Fruit fly (Drosophila melanogaster): Measurements from ENCODE around the gene Lgr4.

Gene Lgr4

dm6 chrX:13112238-13112829 is 76.6 kb downstream of the Lgr4 start, which contains the start of gene Chpf (continued):
- TF ChIP-seq CG8924 (tag; optimal IDR thresholded peaks at IDR 0.05): no peak
- TF ChIP-seq CG17186 (GFP tag; optimal IDR thresholded peaks at IDR 0.05): peak; percentile 7
- no peak for TF ChIP-seq nom (GFP tag; optimal IDR thresholded peaks at IDR 0.05)
- TF ChIP-seq eyg (GFP tag; optimal IDR thresholded peaks at IDR 0.05): no peak
- TF ChIP-seq Hr3 (GFP tag; optimal IDR thresholded peaks at IDR 0.05): no peak
- TF ChIP-seq zfh2 (GFP tag; optimal IDR thresholded peaks at IDR 0.05): no peak
- no peak for TF ChIP-seq Oaz (GFP tag; IDR thresholded peaks at IDR 0.05)
- no peak for TF ChIP-seq peb (GFP tag; IDR thresholded peaks at IDR 0.05)
- peak; percentile 17; the same call in 1 of the 3 replicates for TF ChIP-seq ase (GFP tag; IDR thresholded peaks at IDR 0.05)
- TF ChIP-seq CG16813 (GFP tag; IDR thresholded peaks at IDR 0.05; ENCODE audit: partially characterized antibody): peak; percentile 91
- TF ChIP-seq CG17385 (GFP tag; optimal IDR thresholded peaks at IDR 0.05): peak; percentile 6
- peak; percentile 73; the same call in 1 of the 3 replicates for TF ChIP-seq CG34422 (GFP tag; IDR thresholded peaks at IDR 0.05)
- TF ChIP-seq gsb (GFP tag; IDR thresholded peaks at IDR 0.05): no peak
- TF ChIP-seq Xbp1 (GFP tag; optimal IDR thresholded peaks at IDR 0.05): no peak
- TF ChIP-seq scrt (GFP tag; optimal IDR thresholded peaks at IDR 0.05): peak; percentile 18
- TF ChIP-seq B-H1 (GFP tag; IDR thresholded peaks at IDR 0.05): no peak
- no peak for TF ChIP-seq sr (GFP tag; IDR thresholded peaks at IDR 0.05)
- TF ChIP-seq NfI (GFP tag; optimal IDR thresholded peaks at IDR 0.05): no peak
- TF ChIP-seq CG30403 (GFP tag; optimal IDR thresholded peaks at IDR 0.05): no peak
- no peak for TF ChIP-seq en (GFP tag; optimal IDR thresholded peaks at IDR 0.05)
- TF ChIP-seq Max (GFP tag; optimal IDR thresholded peaks at IDR 0.05): no peak
- no peak for TF ChIP-seq CG33557 (GFP tag; optimal IDR thresholded peaks at IDR 0.05)
- TF ChIP-seq gro (GFP tag; optimal IDR thresholded peaks at IDR 0.05): no peak
- no peak for TF ChIP-seq CG1529 (GFP tag; optimal IDR thresholded peaks at IDR 0.05)
- no peak for TF ChIP-seq gcm2 (GFP tag; optimal IDR thresholded peaks at IDR 0.05)
- no peak for TF ChIP-seq unpg (GFP tag; optimal IDR thresholded peaks at IDR 0.05)
- TF ChIP-seq CG17359 (tag; optimal IDR thresholded peaks at IDR 0.05): peak; percentile 61
- TF ChIP-seq luna (GFP tag; optimal IDR thresholded peaks at IDR 0.05): no peak
- TF ChIP-seq Chrac-16 (GFP tag; optimal IDR thresholded peaks at IDR 0.05): no peak
- TF ChIP-seq Sin3A (optimal IDR thresholded peaks at IDR 0.05): peak; percentile 45
- no peak for TF ChIP-seq esg (GFP tag; conservative IDR thresholded peaks at IDR 0.05)
- TF ChIP-seq toy (GFP tag; IDR thresholded peaks at IDR 0.05): no peak
- TF ChIP-seq NC2α (GFP tag; optimal IDR thresholded peaks at IDR 0.05): no peak
- TF ChIP-seq CG32767 (GFP tag; IDR thresholded peaks at IDR 0.05): no peak
- TF ChIP-seq tx (GFP tag; optimal IDR thresholded peaks at IDR 0.05): no peak
- TF ChIP-seq hbn (GFP tag; IDR thresholded peaks at IDR 0.05; ENCODE audit: partially characterized antibody): peak; percentile 59
- no peak for TF ChIP-seq CG1602 (GFP tag; optimal IDR thresholded peaks at IDR 0.05)
- no peak for TF ChIP-seq wek (GFP tag; optimal IDR thresholded peaks at IDR 0.05)
- no peak for TF ChIP-seq CG6765 (GFP tag; optimal IDR thresholded peaks at IDR 0.05)
- TF ChIP-seq CG9437 (GFP tag; optimal IDR thresholded peaks at IDR 0.05): no peak
- no peak for TF ChIP-seq Fer2 (tag; optimal IDR thresholded peaks at IDR 0.05)
- no peak for TF ChIP-seq CG11696 (GFP tag; IDR thresholded peaks at IDR 0.05)
- no peak for TF ChIP-seq CG17912 (GFP tag; optimal IDR thresholded peaks at IDR 0.05)
- TF ChIP-seq CG1233 (GFP tag; optimal IDR thresholded peaks at IDR 0.05): no peak
- no peak for TF ChIP-seq caup (GFP tag; optimal IDR thresholded peaks at IDR 0.05; ENCODE audit: severe bottlenecking)
- TF ChIP-seq Gsc (GFP tag; IDR thresholded peaks at IDR 0.05): no peak
- no peak for TF ChIP-seq slp2 (GFP tag; optimal IDR thresholded peaks at IDR 0.05)
- peak; percentile 24 for TF ChIP-seq CG13624 (GFP tag; optimal IDR thresholded peaks at IDR 0.05)
- TF ChIP-seq bab2 (GFP tag; optimal IDR thresholded peaks at IDR 0.05): peak; percentile 5
- TF ChIP-seq Eip74EF (GFP tag; optimal IDR thresholded peaks at IDR 0.05): no peak
- no peak for TF ChIP-seq Xrp1 (GFP tag; IDR thresholded peaks at IDR 0.05)

Data from whole organism, embryonic.